Worm (Caenorhabditis elegans): ENCODE data around the gene nhr-36.

Gene nhr-36

ce11 chrV:9243171-9243996, 18.0 kb downstream of the nhr-36 start, which contains the start of gene glo-4 (continued):
- TF ChIP-seq ZK546.5 (tag; optimal IDR thresholded peaks at IDR 0.05) (no peak), nhr-237 (tag; optimal IDR thresholded peaks at IDR 0.05) (no peak), ceh-16 (tag; optimal IDR thresholded peaks at IDR 0.05) (no peak), elt-3 (tag; optimal IDR thresholded peaks at IDR 0.05) (no peak), ztf-11 (tag; optimal IDR thresholded peaks at IDR 0.05) (no peak), nhr-67 (tag; optimal IDR thresholded peaks at IDR 0.05) (no peak), snpc-4 (tag; optimal IDR thresholded peaks at IDR 0.05) (no peak)

ce11 chrV:9232296-9232695, 29.1 kb downstream of the nhr-36 start, which contains the start of gene F07C3.3:
Gene F07C3.3, minus strand, starts transcription at chrV:9232396.
- TF ChIP-seq nhr-67 (tag; optimal IDR thresholded peaks at IDR 0.05): no peak
- TF ChIP-seq elt-3 (tag; optimal IDR thresholded peaks at IDR 0.05): no peak
- TF ChIP-seq nhr-237 (tag; optimal IDR thresholded peaks at IDR 0.05): no peak
- TF ChIP-seq tbx-2 (tag; optimal IDR thresholded peaks at IDR 0.05): no peak
- TF ChIP-seq mml-1 (tag; optimal IDR thresholded peaks at IDR 0.05): no peak
- TF ChIP-seq elt-1 (tag; optimal IDR thresholded peaks at IDR 0.05): no peak
- no peak for TF ChIP-seq egl-5 (tag; optimal IDR thresholded peaks at IDR 0.05)
- no peak for TF ChIP-seq nhr-43 (tag; optimal IDR thresholded peaks at IDR 0.05; ENCODE audit: poor library complexity, severe bottlenecking)
- no peak for TF ChIP-seq fkh-10 (GFP tag; optimal IDR thresholded peaks at IDR 0.05)

- TF ChIP-seq zag-1 (tag; optimal IDR thresholded peaks at IDR 0.05): no peak
- TF ChIP-seq fkh-10 (GFP tag; optimal IDR thresholded peaks at IDR 0.05): peak; percentile 13
- no peak for TF ChIP-seq egl-27 (tag; optimal IDR thresholded peaks at IDR 0.05)
- peak; percentile 26 for TF ChIP-seq hmg-11 (tag; optimal IDR thresholded peaks at IDR 0.05)
- peak; percentile 62 for TF ChIP-seq lin-39 (tag; optimal IDR thresholded peaks at IDR 0.05)
- peak; percentile 41 for TF ChIP-seq nfya-1 (tag; optimal IDR thresholded peaks at IDR 0.05; ENCODE audit: insufficient read depth)
Observed at ce11 chrV:9225675-9226144, 35.7 kb downstream of the nhr-36 start, which contains the start of gene F07C3.2. Gene F07C3.2, plus strand, starts transcription at chrV:9226094.

ce11 chrV:9224981-9225380, 36.4 kb downstream of the nhr-36 start:
- no peak for TF ChIP-seq jun-1 (tag; optimal IDR thresholded peaks at IDR 0.05)
- no peak for TF ChIP-seq egl-5 (tag; optimal IDR thresholded peaks at IDR 0.05)
- peak; percentile 38 for TF ChIP-seq nhr-25 (tag; optimal IDR thresholded peaks at IDR 0.05)

ce11 chrV:9224377-9224776, 37.0 kb downstream of the nhr-36 start:
- TF ChIP-seq ZK546.5 (tag; optimal IDR thresholded peaks at IDR 0.05): no peak
- TF ChIP-seq tbx-2 (tag; optimal IDR thresholded peaks at IDR 0.05): no peak
- no peak for TF ChIP-seq nhr-23 (tag; optimal IDR thresholded peaks at IDR 0.05)
- no peak for TF ChIP-seq ztf-4 (tag; optimal IDR thresholded peaks at IDR 0.05)
- TF ChIP-seq ceh-9 (tag; optimal IDR thresholded peaks at IDR 0.05): no peak
- no peak for TF ChIP-seq nhr-28 (tag; optimal IDR thresholded peaks at IDR 0.05)
- TF ChIP-seq elt-2 (tag; optimal IDR thresholded peaks at IDR 0.05): no peak
- no peak for TF ChIP-seq ceh-28 (tag; optimal IDR thresholded peaks at IDR 0.05)
- TF ChIP-seq zag-1 (tag; optimal IDR thresholded peaks at IDR 0.05): no peak
- no peak for TF ChIP-seq egl-5 (tag; optimal IDR thresholded peaks at IDR 0.05)
- TF ChIP-seq unc-62 (GFP tag; optimal IDR thresholded peaks at IDR 0.05): no peak
- TF ChIP-seq pqm-1 (tag; optimal IDR thresholded peaks at IDR 0.05): no peak
- TF ChIP-seq nhr-67 (tag; optimal IDR thresholded peaks at IDR 0.05): no peak

ce11 chrV:9222819-9223218, 38.6 kb downstream of the nhr-36 start:
- TF ChIP-seq egl-5 (tag; optimal IDR thresholded peaks at IDR 0.05): no peak
- no peak for TF ChIP-seq nhr-28 (tag; optimal IDR thresholded peaks at IDR 0.05)
- TF ChIP-seq ceh-16 (tag; optimal IDR thresholded peaks at IDR 0.05): no peak
- no peak for TF ChIP-seq fkh-10 (GFP tag; optimal IDR thresholded peaks at IDR 0.05)
- no peak for TF ChIP-seq skn-1 (tag; optimal IDR thresholded peaks at IDR 0.05)
- TF ChIP-seq nhr-67 (tag; optimal IDR thresholded peaks at IDR 0.05): no peak
- TF ChIP-seq lsy-12 (tag; optimal IDR thresholded peaks at IDR 0.05): no peak
- no peak for TF ChIP-seq hmg-11 (tag; optimal IDR thresholded peaks at IDR 0.05)
- TF ChIP-seq eor-1 (tag; optimal IDR thresholded peaks at IDR 0.05): no peak

Measured in whole organism, L3 larva.